Worm (Caenorhabditis elegans): ENCODE results near the gene srv-4.

srv-4 gene

DNA sequence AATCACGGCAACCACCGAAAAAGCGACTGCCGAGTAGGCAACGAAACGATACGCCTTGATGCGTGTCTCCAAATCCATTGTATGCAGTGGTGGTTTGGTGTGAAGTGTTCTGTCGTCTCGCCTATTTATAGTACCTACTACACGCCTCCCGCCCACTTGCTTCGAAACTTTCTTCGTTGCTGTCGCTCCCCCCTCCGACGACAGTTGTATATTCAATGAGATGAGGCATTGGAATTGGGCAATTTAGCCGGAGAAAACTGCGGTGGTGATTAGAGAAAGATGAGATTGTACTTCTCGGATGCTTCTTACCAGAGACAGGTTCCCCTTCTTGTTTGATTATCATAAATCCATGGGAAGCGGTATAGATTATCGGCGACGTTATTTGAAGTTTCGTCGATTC lies 43.7 kb downstream of the srv-4 start, which contains the start of gene col-34:
col-34 (minus strand) TSS at position 101 of the 400 bp plus-strand sequence.
- TF ChIP-seq unc-62 (GFP tag; optimal IDR thresholded peaks at IDR 0.05), result no peak

DNA sequence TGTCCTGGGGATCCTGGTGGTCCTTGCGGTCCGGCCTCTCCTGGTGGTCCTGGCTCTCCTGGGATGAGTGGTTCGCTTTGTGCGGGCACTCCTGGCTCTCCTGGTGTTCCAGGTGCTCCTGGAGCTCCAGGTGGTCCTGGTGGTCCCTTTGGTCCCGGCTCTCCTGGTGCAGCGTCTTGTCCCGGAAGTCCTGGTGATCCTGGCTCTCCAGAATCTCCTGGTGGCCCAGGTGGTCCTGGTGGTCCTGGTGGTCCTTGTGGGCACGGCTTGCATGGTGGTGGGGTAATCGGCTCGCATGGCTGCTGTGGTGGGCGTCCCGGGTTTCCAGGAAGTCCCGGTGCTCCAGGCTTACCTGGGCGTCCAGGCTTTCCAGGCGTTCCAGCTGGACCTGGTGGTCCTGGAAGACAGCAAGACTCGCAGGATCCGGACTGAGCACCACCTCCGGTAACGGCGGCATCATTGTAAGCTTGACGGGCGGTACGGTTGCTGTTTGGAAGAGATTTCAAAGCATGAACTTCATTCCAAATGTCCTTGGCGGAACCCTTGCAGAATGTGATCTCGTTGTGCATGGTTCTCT lies 44.3 kb downstream of the srv-4 start:
- TF ChIP-seq unc-62 (GFP tag; optimal IDR thresholded peaks at IDR 0.05), result no peak

DNA sequence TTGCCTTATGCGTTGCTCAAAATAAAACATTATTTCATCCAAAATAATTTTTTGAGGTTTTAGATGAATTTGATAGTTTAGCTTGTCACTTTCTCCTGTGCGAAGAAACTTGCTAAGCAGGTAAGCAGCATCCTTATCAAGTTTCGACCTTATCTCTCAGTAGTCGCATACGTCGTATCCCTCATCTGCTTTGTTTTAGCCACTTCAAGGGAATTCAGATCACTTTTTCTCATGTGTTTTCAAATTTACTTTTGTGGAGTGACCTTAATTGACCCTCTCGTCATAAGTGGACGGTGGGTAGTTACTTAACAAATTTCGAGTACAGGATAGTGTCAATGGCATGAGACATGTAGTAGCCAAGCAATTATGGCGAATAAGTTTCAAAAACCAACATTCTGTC lies 51.6 kb downstream of the srv-4 start:
- no peak for TF ChIP-seq unc-62 (GFP tag; optimal IDR thresholded peaks at IDR 0.05)

DNA sequence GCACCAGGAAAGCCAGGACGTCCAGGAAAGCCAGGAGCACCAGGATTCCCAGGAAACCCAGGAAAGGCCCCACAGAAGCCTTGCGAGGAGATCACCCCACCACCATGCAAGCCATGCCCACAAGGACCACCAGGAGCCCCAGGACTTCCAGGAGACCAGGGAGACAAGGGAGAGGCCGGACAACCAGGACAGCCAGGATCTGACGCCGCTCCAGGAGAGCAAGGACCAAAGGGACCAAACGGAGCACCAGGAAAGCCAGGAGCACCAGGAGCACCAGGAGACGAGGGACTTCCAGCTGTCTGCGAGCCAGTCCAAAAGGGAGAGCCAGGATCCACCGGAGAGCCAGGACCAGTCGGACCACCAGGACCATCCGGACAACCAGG lies 52.2 kb downstream of the srv-4 start:
- TF ChIP-seq unc-62 (GFP tag; optimal IDR thresholded peaks at IDR 0.05), result no peak

Measured in whole organism, dauer.